Fruit fly (Drosophila melanogaster) whole organism, wandering third instar larva: ENCODE measurements around the gene SCAR.

Source experiments
- Abd-B ChIP-seq: fragments of >200 bp; optimal IDR thresholded peaks from 2 replicates; lab custom pipeline; 2017; ENCODE audit warnings: missing biosample characterization, missing genetic modification characterization
- CG32264 ChIP-seq: fragments of 200-800 bp; sonication (Bioruptor generic); optimal IDR thresholded peaks from 2 replicates; lab custom pipeline; 2016; ENCODE audit warnings: missing biosample characterization, missing genetic modification characterization
- CG9705 ChIP-seq: fragments of 200-800 bp; sonication (Bioruptor generic); optimal IDR thresholded peaks from 2 replicates; lab custom pipeline; 2018; ENCODE audit warnings: missing biosample characterization, mild to moderate bottlenecking, missing genetic modification characterization
- CrebA ChIP-seq: fragments of 200-800 bp; sonication (Bioruptor generic); optimal IDR thresholded peaks from 2 replicates; lab custom pipeline; 2016; ENCODE audit warnings: missing biosample characterization, mild to moderate bottlenecking, missing genetic modification characterization, borderline replicate concordance
- Dfd ChIP-seq: fragments of >200 bp; optimal IDR thresholded peaks from 2 replicates; lab custom pipeline; 2017; ENCODE audit warnings: missing biosample characterization, missing genetic modification characterization
- Dif ChIP-seq: fragments of 200-275, 200-300 bp; sonication (Bioruptor generic); optimal IDR thresholded peaks from 2 replicates; lab custom pipeline; 2018; ENCODE audit warnings: missing biosample characterization, missing genetic modification characterization; ENCODE audit not compliant: partially characterized antibody
- GATAd ChIP-seq: sonication (Bioruptor generic); optimal IDR thresholded peaks from 2 replicates; lab custom pipeline; 2016; ENCODE audit warnings: missing biosample characterization, missing genetic modification characterization
- HLH106 ChIP-seq: fragments of 200-800 bp; optimal IDR thresholded peaks from 3 replicates; lab custom pipeline; 2019; ENCODE audit warnings: missing biosample characterization, mild to moderate bottlenecking, missing genetic modification characterization, moderate library complexity
- Hnf4 ChIP-seq: fragments of 200-800 bp; sonication (Bioruptor generic); optimal IDR thresholded peaks from 2 replicates; lab custom pipeline; 2016; ENCODE audit warnings: missing biosample characterization, mild to moderate bottlenecking, missing genetic modification characterization
- Hr78 ChIP-seq: fragments of >200 bp; optimal IDR thresholded peaks from 2 replicates; lab custom pipeline; 2017; ENCODE audit warnings: missing biosample characterization, missing genetic modification characterization
- Hr83 ChIP-seq: fragments of 200-300 bp; sonication (Bioruptor generic); optimal IDR thresholded peaks from 2 replicates; lab custom pipeline; 2016; ENCODE audit warnings: missing biosample characterization, mild to moderate bottlenecking, missing genetic modification characterization, moderate library complexity; ENCODE audit not compliant: poor library complexity, severe bottlenecking
- Jra ChIP-seq: sonication (Bioruptor generic); optimal IDR thresholded peaks from 2 replicates; lab custom pipeline; 2016; ENCODE audit warnings: missing biosample characterization, missing genetic modification characterization
- Mio ChIP-seq: sonication (Bioruptor generic); optimal IDR thresholded peaks from 2 replicates; lab custom pipeline; 2016; ENCODE audit warnings: missing biosample characterization, missing genetic modification characterization
- Myc ChIP-seq: fragments of >200 bp; optimal IDR thresholded peaks from 2 replicates; lab custom pipeline; 2017
- N ChIP-seq: fragments of >200 bp; optimal IDR thresholded peaks from 2 replicates; lab custom pipeline; 2018; ENCODE audit warnings: missing biosample characterization, missing external identifiers, missing genetic modification characterization
- OdsH ChIP-seq: fragments of 200-800 bp; sonication (Bioruptor generic); optimal IDR thresholded peaks from 2 replicates; lab custom pipeline; 2016; ENCODE audit warnings: missing biosample characterization, mild to moderate bottlenecking, missing genetic modification characterization
- Rel ChIP-seq, 2 experiments: fragments of 200-800 bp; sonication (Bioruptor generic) in 1 of 2; optimal IDR thresholded peaks; 2 replicates in 1 of 2; 3 replicates in 1 of 2; lab custom pipeline; 2016 to 2019; ENCODE audit warnings: mild to moderate bottlenecking in 2 of 2, missing biosample characterization in 2 of 2, missing genetic modification characterization in 2 of 2, moderate library complexity in 1 of 2
- Sp1 ChIP-seq: fragments of 200-800 bp; sonication (Bioruptor generic); optimal IDR thresholded peaks from 3 replicates; lab custom pipeline; 2019; ENCODE audit warnings: missing biosample characterization, mild to moderate bottlenecking, missing genetic modification characterization, moderate library complexity
- Vsx2 ChIP-seq: fragments of 200-300, 225-300 bp; sonication (Bioruptor generic); optimal IDR thresholded peaks from 2 replicates; lab custom pipeline; 2018; ENCODE audit warnings: missing biosample characterization, missing genetic modification characterization; ENCODE audit not compliant: partially characterized antibody
- br ChIP-seq: fragments of 200-800 bp; sonication (Bioruptor generic); optimal IDR thresholded peaks from 2 replicates; lab custom pipeline; 2016; ENCODE audit warnings: missing biosample characterization, missing genetic modification characterization
- brk ChIP-seq: fragments of 200-800 bp; sonication (Bioruptor generic); optimal IDR thresholded peaks from 2 replicates; lab custom pipeline; 2016; ENCODE audit warnings: missing biosample characterization, mild to moderate bottlenecking, missing genetic modification characterization
- dl ChIP-seq, 2 experiments: fragments of 175-275, 200-275 bp in 1 of 2; fragments of 200-275 bp in 1 of 2; sonication (Bioruptor generic); optimal IDR thresholded peaks; lab custom pipeline; 2018; ENCODE audit warnings: mild to moderate bottlenecking in 2 of 2, missing biosample characterization in 2 of 2, missing genetic modification characterization in 2 of 2, moderate library complexity in 2 of 2; ENCODE audit not compliant: partially characterized antibody in 2 of 2, insufficient read depth in 1 of 2
- dmrt93B ChIP-seq: fragments of 200-800 bp; sonication (Bioruptor generic); optimal IDR thresholded peaks from 2 replicates; lab custom pipeline; 2018; ENCODE audit warnings: missing biosample characterization, mild to moderate bottlenecking, missing genetic modification characterization
- dsf ChIP-seq: sonication (Bioruptor generic); optimal IDR thresholded peaks from 2 replicates; lab custom pipeline; 2016; ENCODE audit warnings: missing biosample characterization, missing genetic modification characterization, borderline replicate concordance
- ey ChIP-seq: fragments of 200-800 bp; sonication (Bioruptor generic); optimal IDR thresholded peaks from 2 replicates; lab custom pipeline; 2016; ENCODE audit warnings: missing biosample characterization, missing genetic modification characterization
- foxo ChIP-seq, 2 experiments: fragments of 200-800 bp; sonication (Bioruptor generic); optimal IDR thresholded peaks; 2 replicates in 1 of 2; 3 replicates in 1 of 2; lab custom pipeline; 2016 to 2017; ENCODE audit warnings: missing biosample characterization in 2 of 2, missing genetic modification characterization in 2 of 2
- fru ChIP-seq: fragments of 200-800 bp; sonication (Bioruptor generic); optimal IDR thresholded peaks from 3 replicates; lab custom pipeline; 2016; ENCODE audit warnings: missing biosample characterization, mild to moderate bottlenecking, missing genetic modification characterization
- h ChIP-seq: fragments of 200-800 bp; sonication (Bioruptor generic); optimal IDR thresholded peaks from 3 replicates; lab custom pipeline; 2016; ENCODE audit warnings: missing biosample characterization, mild to moderate bottlenecking, missing genetic modification characterization
- jim ChIP-seq: fragments of 175-275, 200-325 bp; sonication (Bioruptor generic); optimal IDR thresholded peaks from 2 replicates; lab custom pipeline; 2016; ENCODE audit warnings: missing biosample characterization, mild to moderate bottlenecking, missing genetic modification characterization
- lola ChIP-seq: fragments of >200 bp; optimal IDR thresholded peaks from 2 replicates; lab custom pipeline; 2017; ENCODE audit warnings: missing biosample characterization, missing genetic modification characterization
- pan ChIP-seq: fragments of >200 bp; optimal IDR thresholded peaks from 2 replicates; lab custom pipeline; 2017
- psq ChIP-seq: fragments of 200-800 bp; sonication (Bioruptor generic); optimal IDR thresholded peaks from 3 replicates; lab custom pipeline; 2017; ENCODE audit warnings: missing biosample characterization, mild to moderate bottlenecking, missing genetic modification characterization, moderate library complexity
- rgr ChIP-seq: fragments of 200-800 bp; sonication (Bioruptor generic); optimal IDR thresholded peaks from 3 replicates; lab custom pipeline; 2016; ENCODE audit warnings: missing biosample characterization, mild to moderate bottlenecking, missing genetic modification characterization
- sage ChIP-seq: fragments of 200-800 bp; sonication (Bioruptor generic); optimal IDR thresholded peaks from 2 replicates; lab custom pipeline; 2016; ENCODE audit warnings: missing biosample characterization, mild to moderate bottlenecking, missing genetic modification characterization
- sv ChIP-seq: fragments of 200-800 bp; sonication (Bioruptor generic); optimal IDR thresholded peaks from 3 replicates; lab custom pipeline; 2016; ENCODE audit warnings: missing biosample characterization, missing genetic modification characterization
- tai ChIP-seq: sonication (Bioruptor generic); optimal IDR thresholded peaks from 2 replicates; lab custom pipeline; 2016; ENCODE audit warnings: missing biosample characterization, missing genetic modification characterization
- usp ChIP-seq: fragments of >200 bp; optimal IDR thresholded peaks from 2 replicates; lab custom pipeline; 2017; ENCODE audit warnings: missing biosample characterization, missing genetic modification characterization
- woc ChIP-seq: sonication (Bioruptor generic); optimal IDR thresholded peaks from 2 replicates; lab custom pipeline; 2016; ENCODE audit warnings: missing biosample characterization, mild to moderate bottlenecking, missing genetic modification characterization

SCAR gene

dm6 chr2L:11010999-11011398 is 34.4 kb downstream of the SCAR start, which contains the start of the genes Art8 and dUTPase:
TSS of gene Art8 (minus strand) at chr2L:11011086.
TSS of gene dUTPase (plus strand) at chr2L:11011312.
- no peak for TF ChIP-seq usp (GFP tag; lab: Kevin White, UChicago)
- TF ChIP-seq Hnf4 (GFP tag; lab: Kevin White, UChicago), result peak; percentile 83
- peak; percentile 76 for TF ChIP-seq h (GFP tag; lab: Kevin White, UChicago)
- TF ChIP-seq CrebA (GFP tag; lab: Kevin White, UChicago), result no peak
- TF ChIP-seq Jra (GFP tag; lab: Kevin White, UChicago), result peak; percentile 78
- TF ChIP-seq Hr83 (GFP tag; lab: Kevin White, UChicago), result no peak
- TF ChIP-seq psq (GFP tag; lab: Kevin White, UChicago), result peak; percentile 69
- TF ChIP-seq N (GFP tag; lab: Kevin White, UChicago), result no peak
- no peak for TF ChIP-seq Rel (GFP tag; optimal IDR thresholded peaks at IDR 0.05; lab: Kevin White, UChicago)
- peak; percentile 43 for TF ChIP-seq Rel (tag; optimal IDR thresholded peaks at IDR 0.05; lab: Kevin White, UChicago)
- TF ChIP-seq jim (GFP tag; lab: Kevin White, UChicago), result no peak
- TF ChIP-seq lola (GFP tag; lab: Kevin White, UChicago), result no peak
- TF ChIP-seq foxo (GFP tag; optimal IDR thresholded peaks at IDR 0.05; lab: Kevin White, UChicago), result peak in 1 of 2 experiments; percentile 84
- TF ChIP-seq Sp1, result peak; percentile 68
- peak; percentile 79 for TF ChIP-seq dsf (GFP tag; lab: Kevin White, UChicago)
- TF ChIP-seq brk (GFP tag; lab: Kevin White, UChicago), result no peak
- peak; percentile 68 for TF ChIP-seq HLH106 (tag; lab: Kevin White, UChicago)
- TF ChIP-seq sage (GFP tag; lab: Kevin White, UChicago), result peak; percentile 74
- no peak for TF ChIP-seq Mio
- no peak for TF ChIP-seq Vsx2 (GFP tag; lab: Kevin White, UChicago)
- TF ChIP-seq OdsH, result peak; percentile 70
- no peak for TF ChIP-seq GATAd (GFP tag; lab: Kevin White, UChicago)
- TF ChIP-seq Myc (lab: Kevin White, UChicago), result peak; percentile 40
- TF ChIP-seq sv (GFP tag; lab: Kevin White, UChicago), result peak; percentile 72
- TF ChIP-seq dl (GFP tag; optimal IDR thresholded peaks at IDR 0.05; lab: Kevin White, UChicago; ENCODE audit: insufficient read depth in 1 of 2, partially characterized antibody in 2 of 2), result no peak
- peak; percentile 24 for TF ChIP-seq CG9705 (GFP tag; lab: Kevin White, UChicago)
- no peak for TF ChIP-seq Hr78 (GFP tag; lab: Kevin White, UChicago)
- TF ChIP-seq Abd-B (GFP tag; lab: Kevin White, UChicago), result no peak
- TF ChIP-seq CG32264 (GFP tag; lab: Kevin White, UChicago), result no peak
- TF ChIP-seq ey (GFP tag; lab: Kevin White, UChicago), result peak; percentile 51
- TF ChIP-seq br, result peak; percentile 51
- no peak for TF ChIP-seq tai (GFP tag; lab: Kevin White, UChicago)
- TF ChIP-seq pan (lab: Kevin White, UChicago), result no peak
- TF ChIP-seq woc (GFP tag; lab: Kevin White, UChicago), result no peak
- TF ChIP-seq Dfd (GFP tag; lab: Kevin White, UChicago), result no peak
- peak; percentile 56 for TF ChIP-seq fru
- TF ChIP-seq Dif (GFP tag; lab: Kevin White, UChicago), result no peak
- no peak for TF ChIP-seq dmrt93B (GFP tag; lab: Kevin White, UChicago)
- TF ChIP-seq rgr, result peak; percentile 73

dm6 chr2L:11014018-11014611 is 37.5 kb downstream of the SCAR start:
- no peak for TF ChIP-seq N (GFP tag; lab: Kevin White, UChicago)
- no peak for TF ChIP-seq woc (GFP tag; lab: Kevin White, UChicago)
- TF ChIP-seq Hnf4 (GFP tag; lab: Kevin White, UChicago), result no peak
- TF ChIP-seq psq (GFP tag; lab: Kevin White, UChicago), result no peak
- TF ChIP-seq OdsH, result no peak
- TF ChIP-seq Abd-B (GFP tag; lab: Kevin White, UChicago), result no peak
- TF ChIP-seq HLH106 (tag; lab: Kevin White, UChicago), result no peak
- TF ChIP-seq h (GFP tag; lab: Kevin White, UChicago), result no peak
- TF ChIP-seq foxo (GFP tag; optimal IDR thresholded peaks at IDR 0.05; lab: Kevin White, UChicago), result no peak
- TF ChIP-seq Vsx2 (GFP tag; lab: Kevin White, UChicago), result no peak
- TF ChIP-seq Dfd (GFP tag; lab: Kevin White, UChicago), result no peak
- TF ChIP-seq rgr, result no peak
- TF ChIP-seq jim (GFP tag; lab: Kevin White, UChicago), result no peak
- TF ChIP-seq sage (GFP tag; lab: Kevin White, UChicago), result no peak
- no peak for TF ChIP-seq dmrt93B (GFP tag; lab: Kevin White, UChicago)
- TF ChIP-seq dl (GFP tag; optimal IDR thresholded peaks at IDR 0.05; lab: Kevin White, UChicago; ENCODE audit: insufficient read depth in 1 of 2, partially characterized antibody in 2 of 2), result no peak
- TF ChIP-seq ey (GFP tag; lab: Kevin White, UChicago), result no peak
- TF ChIP-seq, all 38 proteins: peak for 0
